Fruit fly (Drosophila melanogaster): ENCODE results near the gene emb.

Gene emb

DNA sequence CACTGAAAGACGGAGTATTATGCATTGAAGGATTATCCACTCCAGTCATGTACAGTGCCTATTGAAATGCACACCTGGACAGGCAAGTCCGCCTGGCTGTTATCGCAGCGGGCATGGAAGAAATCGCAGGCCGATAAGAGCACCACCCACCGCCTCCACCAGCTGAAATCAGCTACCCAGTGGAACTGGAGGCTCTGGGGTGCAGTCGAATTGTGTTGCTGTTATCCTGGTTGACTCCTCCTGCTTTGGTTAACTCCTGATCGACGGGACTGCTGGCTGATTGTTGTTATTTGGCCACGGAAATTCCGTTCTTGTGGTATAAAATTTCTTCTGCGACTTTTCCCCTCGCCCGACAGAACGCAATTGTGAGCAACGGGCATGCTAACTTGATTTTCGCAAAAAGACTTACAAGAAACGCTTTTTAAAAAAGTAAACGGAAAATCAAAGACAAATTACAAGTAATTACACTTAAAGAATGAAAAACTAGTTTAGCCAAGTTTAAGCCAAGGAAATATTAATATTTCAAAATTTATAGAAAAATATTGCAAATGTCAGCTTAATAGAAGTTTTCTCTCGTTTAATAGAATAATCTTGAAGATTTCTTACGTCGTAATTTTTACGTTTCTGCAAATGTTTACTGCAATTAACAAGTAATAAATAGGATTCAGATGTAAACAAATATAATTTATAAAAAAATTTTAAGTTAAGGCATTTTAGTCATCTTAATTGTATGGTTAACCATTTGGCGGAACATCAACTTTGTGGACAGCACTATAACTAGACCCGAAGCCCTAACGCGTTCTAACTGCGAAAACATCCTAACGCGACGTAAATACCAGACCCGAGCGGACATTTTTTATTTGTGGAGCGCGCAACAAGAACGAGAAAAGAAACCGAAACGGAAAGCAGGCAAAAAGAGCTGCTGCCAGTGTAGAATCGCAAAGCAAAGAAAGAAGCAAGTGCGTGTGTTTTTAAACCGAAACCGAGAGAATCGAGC lies 11.8 kb downstream of the emb start, which contains the start of the genes CG13398 and Akap200 (continued):
- TF ChIP-seq CG17385 (GFP tag; optimal IDR thresholded peaks at IDR 0.05) (peak; percentile 23), CG13424 (tag; optimal IDR thresholded peaks at IDR 0.05) (peak; percentile 46), CG18619 (GFP tag; optimal IDR thresholded peaks at IDR 0.05) (peak; percentile 4), org-1 (GFP tag; optimal IDR thresholded peaks at IDR 0.05) (no peak), MTF-1 (GFP tag; optimal IDR thresholded peaks at IDR 0.05; ENCODE audit: borderline replicate concordance) (peak; percentile 14), Ravus (GFP tag; IDR thresholded peaks at IDR 0.05) (no peak), CG31441 (GFP tag; IDR thresholded peaks at IDR 0.05) (no peak), Vsx1 (GFP tag; optimal IDR thresholded peaks at IDR 0.05) (no peak), her (GFP tag; optimal IDR thresholded peaks at IDR 0.05) (peak; percentile 99), cg (GFP tag; optimal IDR thresholded peaks at IDR 0.05) (no peak), Med (GFP tag) (peak; percentile 76), CG11085 (GFP tag; IDR thresholded peaks at IDR 0.05) (no peak), CG31224 (GFP tag; IDR thresholded peaks at IDR 0.05) (0 out of 2 replicates have a peak, but pooled peaks have one; percentile 28), Mes4 (GFP tag; optimal IDR thresholded peaks at IDR 0.05) (no peak), fd96Cb (tag; optimal IDR thresholded peaks at IDR 0.05) (peak; percentile 36), Hey (tag; optimal IDR thresholded peaks at IDR 0.05) (no peak), fru (optimal IDR thresholded peaks at IDR 0.05) (no peak), Dref (GFP tag; IDR thresholded peaks at IDR 0.05) (0 out of 2 replicates have a peak, but pooled peaks have one; percentile 20)

DNA sequence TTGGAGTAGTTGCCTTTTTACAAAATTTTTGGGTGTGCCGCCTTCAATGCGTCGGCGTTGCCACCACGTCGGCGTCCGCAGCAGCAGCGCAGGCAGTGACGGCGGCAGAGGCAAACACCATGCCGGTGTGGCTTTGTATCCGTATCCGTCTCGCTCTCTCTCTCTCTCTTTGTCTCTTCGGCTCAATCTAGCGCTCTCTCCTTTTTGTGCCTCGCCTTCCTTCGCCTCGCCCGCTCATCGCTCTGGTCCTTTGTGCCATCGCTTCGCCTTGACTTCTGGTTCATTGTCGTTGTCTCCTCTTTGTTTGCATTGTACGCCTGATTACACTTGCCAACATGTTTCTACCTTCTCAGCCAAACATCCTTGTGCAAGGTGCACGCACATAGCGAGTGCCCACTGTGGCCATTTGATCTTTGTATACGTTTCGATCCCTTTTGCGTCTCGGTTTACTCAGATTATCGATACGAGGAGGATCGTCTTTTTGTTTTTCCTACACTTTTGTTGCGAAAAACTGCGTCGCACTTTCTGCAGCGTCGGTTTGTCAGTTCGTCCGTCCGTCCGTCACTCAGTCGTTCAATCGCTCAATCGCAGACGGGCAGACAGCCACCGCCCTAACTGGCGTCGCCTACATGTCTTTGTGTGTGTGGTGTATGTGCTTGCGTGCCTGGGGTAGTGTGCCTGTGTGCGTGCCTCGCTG lies 13.1 kb downstream of the emb start:
- no peak for TF ChIP-seq toy (GFP tag; IDR thresholded peaks at IDR 0.05)
- no peak for TF ChIP-seq sob (GFP tag; IDR thresholded peaks at IDR 0.05)
- TF ChIP-seq CG12744 (GFP tag; optimal IDR thresholded peaks at IDR 0.05), result no peak
- no peak for TF ChIP-seq HLH54F (GFP tag; optimal IDR thresholded peaks at IDR 0.05)
- no peak for TF ChIP-seq CG3281 (GFP tag; optimal IDR thresholded peaks at IDR 0.05)
- TF ChIP-seq croc (GFP tag; conservative IDR thresholded peaks at IDR 0.05), result no peak
- TF ChIP-seq Ptx1 (GFP tag; IDR thresholded peaks at IDR 0.05), result no peak
- TF ChIP-seq CG7271 (tag; optimal IDR thresholded peaks at IDR 0.05), result no peak
- TF ChIP-seq CG17568 (GFP tag; optimal IDR thresholded peaks at IDR 0.05), result no peak
- no peak for TF ChIP-seq ash1 (GFP tag; optimal IDR thresholded peaks at IDR 0.05)
- no peak for TF ChIP-seq CG6765 (GFP tag; optimal IDR thresholded peaks at IDR 0.05)
- TF ChIP-seq HHEX (GFP tag; optimal IDR thresholded peaks at IDR 0.05), result no peak
- TF ChIP-seq CG11247 (GFP tag; IDR thresholded peaks at IDR 0.05), result no peak
- TF ChIP-seq Jarid2 (GFP tag; optimal IDR thresholded peaks at IDR 0.05), result no peak
- TF ChIP-seq CG15269 (tag; optimal IDR thresholded peaks at IDR 0.05), result no peak
- no peak for TF ChIP-seq org-1 (GFP tag; optimal IDR thresholded peaks at IDR 0.05)
- TF ChIP-seq Dbx (GFP tag; IDR thresholded peaks at IDR 0.05), result 0 out of 3 replicates have a peak, but pooled peaks have one; percentile 49
- TF ChIP-seq ATbp (GFP tag; optimal IDR thresholded peaks at IDR 0.05), result no peak
- TF ChIP-seq CG15011 (GFP tag; optimal IDR thresholded peaks at IDR 0.05), result no peak
- 0 out of 3 replicates have a peak, but pooled peaks have one; percentile 39 for TF ChIP-seq gce (GFP tag; IDR thresholded peaks at IDR 0.05)
- peak; percentile 17 for TF ChIP-seq YL-1 (GFP tag; optimal IDR thresholded peaks at IDR 0.05)
- TF ChIP-seq CG3407 (GFP tag; optimal IDR thresholded peaks at IDR 0.05), result no peak
- TF ChIP-seq CG12299 (tag; optimal IDR thresholded peaks at IDR 0.05), result no peak
- peak; percentile 24; the same call in 1 of the 2 replicates for TF ChIP-seq CG10321 (GFP tag; IDR thresholded peaks at IDR 0.05)
- peak; percentile 43; the same call in 1 of the 3 replicates for TF ChIP-seq CG34422 (GFP tag; IDR thresholded peaks at IDR 0.05)
- TF ChIP-seq dimm (GFP tag; IDR thresholded peaks at IDR 0.05), result no peak
- TF ChIP-seq Usf (GFP tag; optimal IDR thresholded peaks at IDR 0.05), result no peak
- TF ChIP-seq CG16779 (GFP tag; IDR thresholded peaks at IDR 0.05), result no peak
- no peak for TF ChIP-seq CG18476 (GFP tag; optimal IDR thresholded peaks at IDR 0.05)
- TF ChIP-seq disco-r (GFP tag; optimal IDR thresholded peaks at IDR 0.05), result no peak
